Worm (Caenorhabditis elegans) whole organism, L4/young adult: Measurements from ENCODE around the gene F59A6.2.

ENCODE experiments used
- W03F9.2 ChIP-seq: fragments of 150-350 bp; optimal IDR thresholded peaks from 2 replicates; lab custom pipeline; 2014; ENCODE audit warnings: missing biosample characterization, missing genetic modification characterization
- dao-5 ChIP-seq: sonication (generic microtip); optimal IDR thresholded peaks from 2 replicates; lab custom pipeline; 2016; ENCODE audit warnings: missing genotype, missing genetic modification characterization, moderate library complexity, missing compliant biosample characterization
- him-1 ChIP-seq: sonication (generic microtip); optimal IDR thresholded peaks from 2 replicates; lab custom pipeline; 2016; ENCODE audit warnings: missing genotype, missing genetic modification reagents, missing genetic modification characterization, missing compliant biosample characterization

- TF ChIP-seq dao-5 (tag; lab: Kevin White, UChicago) (no peak), W03F9.2 (no peak), him-1 (no peak)
Observed at ce11 chrII:5042381-5042930, 28.0 kb downstream of the F59A6.2 start.
